Worm (Caenorhabditis elegans): Measurements from ENCODE around the gene F17C8.9.

Gene F17C8.9

DNA sequence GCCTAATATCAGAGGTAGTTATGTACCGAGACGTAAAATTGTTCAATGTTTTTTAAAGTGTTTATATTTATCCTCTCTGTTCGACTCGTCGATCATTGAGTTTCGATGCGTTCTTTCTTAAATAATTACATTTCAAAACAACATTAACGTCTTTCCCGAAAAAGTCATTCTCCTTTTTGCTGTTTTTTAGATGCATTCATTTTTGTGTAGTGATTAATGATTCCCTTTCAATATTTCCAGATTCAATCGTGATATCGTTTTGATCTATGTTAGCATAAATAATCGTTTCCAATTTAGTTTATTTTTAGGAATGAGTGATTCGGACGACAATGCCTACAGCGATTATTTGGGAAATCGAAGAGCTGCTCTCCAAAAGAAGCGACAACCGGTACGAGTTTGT is 40.5 kb upstream of the F17C8.9 start, which contains the start of gene T04A8.8:
T04A8.8 (plus strand) TSS at position 301 of the 400 bp plus-strand sequence.
- TF ChIP-seq fkh-8 (tag; optimal IDR thresholded peaks at IDR 0.05) (no peak), lsy-2 (tag; optimal IDR thresholded peaks at IDR 0.05) (no peak), nhr-28 (tag; optimal IDR thresholded peaks at IDR 0.05) (no peak), sptf-1 (tag; optimal IDR thresholded peaks at IDR 0.05) (no peak), swsn-7 (tag; optimal IDR thresholded peaks at IDR 0.05) (no peak), C34B4.2 (tag; optimal IDR thresholded peaks at IDR 0.05) (no peak), xbp-1 (tag; optimal IDR thresholded peaks at IDR 0.05) (no peak), irx-1 (tag; optimal IDR thresholded peaks at IDR 0.05) (no peak), nhr-90 (tag; optimal IDR thresholded peaks at IDR 0.05; ENCODE audit: poor library complexity) (no peak), lin-15B (tag; optimal IDR thresholded peaks at IDR 0.05) (no peak), aly-2 (tag; optimal IDR thresholded peaks at IDR 0.05) (no peak), alr-1 (tag; optimal IDR thresholded peaks at IDR 0.05; ENCODE audit: borderline replicate concordance) (no peak), fos-1 (tag; optimal IDR thresholded peaks at IDR 0.05) (no peak), elt-2 (tag; optimal IDR thresholded peaks at IDR 0.05) (no peak), dsc-1 (tag; optimal IDR thresholded peaks at IDR 0.05) (no peak), mdl-1 (tag; optimal IDR thresholded peaks at IDR 0.05) (no peak), grh-1 (GFP tag; IDR thresholded peaks at IDR 0.05) (no peak), pag-3 (tag; optimal IDR thresholded peaks at IDR 0.05; ENCODE audit: borderline replicate concordance, insufficient read depth) (no peak)

DNA sequence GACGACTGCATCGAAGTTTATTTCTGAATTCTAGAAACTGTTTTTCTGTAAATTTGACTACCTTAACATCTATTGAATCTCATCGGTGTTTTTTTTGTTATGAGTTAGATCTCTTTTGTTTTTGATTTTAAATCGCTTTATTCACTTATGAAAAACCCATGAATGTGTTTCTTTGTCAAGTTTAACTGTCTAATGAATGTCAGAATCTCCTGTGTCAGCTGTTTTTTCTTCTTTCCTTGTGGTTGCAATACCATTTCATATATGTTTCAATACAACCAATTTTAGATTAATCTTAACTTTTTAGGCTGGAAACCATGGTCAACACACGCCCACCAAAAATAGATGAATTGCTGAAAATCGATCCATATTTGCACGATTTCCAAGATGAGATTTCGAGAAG is 39.1 kb upstream of the F17C8.9 start, which contains the start of gene T04A8.7:
T04A8.7 (plus strand) TSS at position 301 of the 400 bp plus-strand sequence.
- no peak for TF ChIP-seq egl-13 (tag; optimal IDR thresholded peaks at IDR 0.05)
- no peak for TF ChIP-seq nhr-84 (tag; optimal IDR thresholded peaks at IDR 0.05)
- no peak for TF ChIP-seq ztf-11 (tag; optimal IDR thresholded peaks at IDR 0.05)
- TF ChIP-seq mef-2 (tag; optimal IDR thresholded peaks at IDR 0.05): no peak
- TF ChIP-seq alr-1 (tag; optimal IDR thresholded peaks at IDR 0.05; ENCODE audit: borderline replicate concordance): no peak
- no peak for TF ChIP-seq nhr-76 (tag; optimal IDR thresholded peaks at IDR 0.05)
- TF ChIP-seq nhr-85 (tag): no peak

DNA sequence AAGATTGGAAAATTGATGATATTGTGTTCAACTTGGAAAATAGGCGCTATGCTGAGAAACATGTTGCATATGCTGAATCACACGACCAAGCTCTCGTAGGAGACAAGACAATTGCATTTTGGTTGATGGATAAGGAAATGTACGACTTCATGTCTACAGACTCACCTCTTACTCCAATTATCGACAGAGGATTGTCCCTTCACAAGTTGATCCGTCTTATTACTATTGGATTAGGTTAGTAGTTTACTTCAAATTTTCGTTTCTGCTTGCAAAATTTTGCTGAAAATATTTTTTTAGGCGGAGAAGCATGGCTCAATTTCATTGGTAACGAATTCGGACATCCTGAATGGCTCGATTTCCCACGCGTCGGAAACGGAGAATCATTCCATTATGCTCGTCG is 37.3 kb upstream of the F17C8.9 start:
- no peak for TF ChIP-seq snpc-4 (tag; optimal IDR thresholded peaks at IDR 0.05)
- no peak for TF ChIP-seq lin-15B (tag; optimal IDR thresholded peaks at IDR 0.05)
- TF ChIP-seq mab-9 (GFP tag; IDR thresholded peaks at IDR 0.05): no peak
- TF ChIP-seq efl-1 (optimal IDR thresholded peaks at IDR 0.05): no peak
- TF ChIP-seq efl-1 (GFP tag; optimal IDR thresholded peaks at IDR 0.05 in 1 of 2): peak in 1 of 2 experiments; percentile 34

DNA sequence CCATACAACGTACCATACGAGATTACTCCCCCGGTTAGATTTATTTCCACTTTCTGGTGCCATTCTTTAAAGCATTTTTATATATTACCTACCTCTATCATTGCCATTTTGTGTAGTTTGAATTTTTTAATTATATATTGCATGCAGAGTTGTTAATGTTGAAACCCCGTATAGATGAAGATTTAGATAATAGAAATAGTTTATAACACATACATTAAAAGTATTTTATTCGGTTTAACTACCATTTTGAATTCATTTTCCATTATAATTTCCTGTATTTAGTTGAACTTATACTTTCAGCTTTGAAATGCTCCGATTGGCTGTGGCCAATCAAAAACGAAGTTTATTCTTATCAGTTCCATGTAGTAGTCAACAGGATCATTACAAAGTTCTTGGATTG is 36.3 kb upstream of the F17C8.9 start, which contains the start of gene dnj-18:
dnj-18 (plus strand) TSS at position 301 of the 400 bp plus-strand sequence.
- TF ChIP-seq unc-86 (tag; optimal IDR thresholded peaks at IDR 0.05): no peak
- TF ChIP-seq egl-27 (tag; optimal IDR thresholded peaks at IDR 0.05): no peak
- TF ChIP-seq ceh-88 (GFP tag; IDR thresholded peaks at IDR 0.05): no peak
- no peak for TF ChIP-seq ceh-8 (GFP tag; optimal IDR thresholded peaks at IDR 0.05)
- no peak for TF ChIP-seq fkh-10 (GFP tag; optimal IDR thresholded peaks at IDR 0.05)
- TF ChIP-seq nhr-85 (tag): no peak
- no peak for TF ChIP-seq unc-98 (GFP tag; IDR thresholded peaks at IDR 0.05)
- no peak for TF ChIP-seq ceh-82 (tag; optimal IDR thresholded peaks at IDR 0.05)
- TF ChIP-seq lin-39 (tag; optimal IDR thresholded peaks at IDR 0.05): no peak

DNA sequence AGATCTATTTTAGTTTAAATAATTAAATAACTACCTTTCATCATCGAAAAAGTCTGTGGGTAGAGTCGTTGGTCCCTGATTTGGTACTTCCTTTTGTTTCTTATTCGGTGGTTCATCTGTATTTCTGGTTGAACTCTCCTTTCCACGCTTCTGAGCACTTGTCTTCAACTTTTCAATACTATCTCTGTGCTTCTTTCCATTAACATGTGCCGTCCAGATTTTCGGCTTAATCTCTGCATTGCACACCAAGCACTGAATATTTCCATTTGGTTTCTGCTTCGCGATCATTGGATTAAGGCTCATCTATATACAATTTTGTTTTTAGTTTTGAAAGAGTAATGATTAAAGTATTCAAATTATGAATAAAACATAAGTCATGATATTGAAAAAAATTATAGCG is 34.2 kb upstream of the F17C8.9 start, which contains the start of gene sel-13:
sel-13 (minus strand) TSS at position 303 of the 400 bp plus-strand sequence.
- TF ChIP-seq mef-2 (tag; optimal IDR thresholded peaks at IDR 0.05): no peak
- TF ChIP-seq grh-1 (GFP tag; IDR thresholded peaks at IDR 0.05): no peak
- no peak for TF ChIP-seq unc-62 (GFP tag; optimal IDR thresholded peaks at IDR 0.05)
- TF ChIP-seq nhr-47 (tag; optimal IDR thresholded peaks at IDR 0.05): no peak
- TF ChIP-seq ets-5 (GFP tag; IDR thresholded peaks at IDR 0.05): no peak
- no peak for TF ChIP-seq ztf-11 (tag; optimal IDR thresholded peaks at IDR 0.05)
- no peak for TF ChIP-seq unc-86 (tag; optimal IDR thresholded peaks at IDR 0.05)
- TF ChIP-seq tlp-1 (tag; optimal IDR thresholded peaks at IDR 0.05): no peak
